Worm (Caenorhabditis elegans) whole organism, late embryonic: ENCODE measurements around the gene col-39.

Experiments
- C38D4.7 ChIP-seq: fragments of 200-800 bp; sonication (Bioruptor generic); optimal IDR thresholded peaks from 2 replicates; lab custom pipeline; 2018; ENCODE audit warnings: mild to moderate bottlenecking, missing genetic modification characterization, moderate library complexity, missing compliant biosample characterization
- F13H6.1 ChIP-seq: sonication (generic microtip); optimal IDR thresholded peaks from 2 replicates; lab custom pipeline; 2016; ENCODE audit warnings: missing genetic modification characterization, missing compliant biosample characterization
- K09A11.1 ChIP-seq: sonication (generic microtip); optimal IDR thresholded peaks from 2 replicates; lab custom pipeline; 2017; ENCODE audit warnings: antibody characterized with exemption, mild to moderate bottlenecking, missing genetic modification characterization, missing compliant biosample characterization; ENCODE audit not compliant: insufficient read depth
- Y22D7AL.16 ChIP-seq: sonication (generic microtip); optimal IDR thresholded peaks from 2 replicates; lab custom pipeline; 2016; ENCODE audit warnings: missing genetic modification characterization, missing compliant biosample characterization
- ahr-1 ChIP-seq: sonication (generic microtip); optimal IDR thresholded peaks from 2 replicates; lab custom pipeline; 2016; ENCODE audit warnings: missing genetic modification characterization, missing compliant biosample characterization
- ceh-14 ChIP-seq: sonication (generic microtip); optimal IDR thresholded peaks from 2 replicates; lab custom pipeline; 2016; ENCODE audit warnings: missing genotype, missing genetic modification characterization, missing compliant biosample characterization
- ceh-18 ChIP-seq: sonication (generic microtip); optimal IDR thresholded peaks from 2 replicates; lab custom pipeline; 2016; ENCODE audit warnings: missing genetic modification characterization, missing compliant biosample characterization
- ceh-19 ChIP-seq: fragments of 200-800 bp; sonication (Bioruptor generic); optimal IDR thresholded peaks from 2 replicates; lab custom pipeline; 2018; ENCODE audit warnings: mild to moderate bottlenecking, missing genetic modification characterization, missing compliant biosample characterization
- ceh-2 ChIP-seq: sonication (generic microtip); optimal IDR thresholded peaks from 2 replicates; lab custom pipeline; 2016; ENCODE audit warnings: missing genotype, missing genetic modification characterization, missing compliant biosample characterization
- ceh-22 ChIP-seq: sonication (generic microtip); optimal IDR thresholded peaks from 2 replicates; lab custom pipeline; 2017; ENCODE audit warnings: missing biosample characterization, missing genetic modification characterization
- ceh-24 ChIP-seq: sonication (generic microtip); optimal IDR thresholded peaks from 2 replicates; lab custom pipeline; 2016; ENCODE audit warnings: mild to moderate bottlenecking, missing genetic modification characterization, missing compliant biosample characterization
- ceh-30 ChIP-seq: fragments of 150-350 bp; optimal IDR thresholded peaks from 2 replicates; lab custom pipeline; 2014; ENCODE audit warnings: missing biosample characterization, missing genetic modification characterization
- ceh-34 ChIP-seq: sonication (generic microtip); optimal IDR thresholded peaks from 2 replicates; lab custom pipeline; 2016; ENCODE audit warnings: mild to moderate bottlenecking, missing genetic modification characterization, missing compliant biosample characterization
- ceh-48 ChIP-seq: sonication (generic microtip); optimal IDR thresholded peaks from 2 replicates; lab custom pipeline; 2016; ENCODE audit warnings: missing genetic modification characterization, inconsistent platforms, missing compliant biosample characterization
- ceh-6 ChIP-seq: fragments of 200-800 bp; sonication (Bioruptor generic); optimal IDR thresholded peaks from 2 replicates; lab custom pipeline; 2018; ENCODE audit warnings: mild to moderate bottlenecking, missing genetic modification characterization, missing compliant biosample characterization
- che-1 ChIP-seq: sonication (generic microtip); optimal IDR thresholded peaks from 2 replicates; lab custom pipeline; 2016; ENCODE audit warnings: mild to moderate bottlenecking, missing genetic modification characterization, missing compliant biosample characterization
- dmd-4 ChIP-seq: sonication (generic microtip); optimal IDR thresholded peaks from 2 replicates; lab custom pipeline; 2016; ENCODE audit warnings: borderline replicate concordance, missing genetic modification characterization, missing compliant biosample characterization
- elt-2 ChIP-seq: sonication (generic microtip); optimal IDR thresholded peaks from 2 replicates; lab custom pipeline; 2016; ENCODE audit warnings: missing genetic modification reagents, missing genetic modification characterization, missing compliant biosample characterization
- ets-4 ChIP-seq: sonication (generic microtip); optimal IDR thresholded peaks from 2 replicates; lab custom pipeline; 2016; ENCODE audit warnings: missing genetic modification characterization, missing compliant biosample characterization
- eyg-1 ChIP-seq: sonication (generic microtip); optimal IDR thresholded peaks from 2 replicates; lab custom pipeline; 2016; ENCODE audit warnings: missing genotype, missing genetic modification characterization, missing compliant biosample characterization
- fkh-10 ChIP-seq: fragments of 150-350 bp; optimal IDR thresholded peaks from 2 replicates; lab custom pipeline; 2014; ENCODE audit warnings: missing biosample characterization, missing genetic modification reagents, missing genetic modification characterization
- fkh-6 ChIP-seq: sonication (generic microtip); optimal IDR thresholded peaks from 2 replicates; lab custom pipeline; 2016; ENCODE audit warnings: missing genetic modification characterization, missing compliant biosample characterization
- hlh-15 ChIP-seq: sonication (generic microtip); optimal IDR thresholded peaks from 2 replicates; lab custom pipeline; 2016; ENCODE audit warnings: missing genetic modification characterization, missing compliant biosample characterization
- madf-2 ChIP-seq: sonication (generic microtip); optimal IDR thresholded peaks from 2 replicates; lab custom pipeline; 2017; ENCODE audit warnings: missing genetic modification characterization, missing compliant biosample characterization
- nfya-1 ChIP-seq: sonication (generic microtip); optimal IDR thresholded peaks from 2 replicates; lab custom pipeline; 2017; ENCODE audit warnings: missing genetic modification characterization, mild to moderate bottlenecking, missing compliant biosample characterization, antibody characterized with exemption, moderate library complexity
- nhr-232 ChIP-seq: sonication (generic microtip); optimal IDR thresholded peaks from 2 replicates; lab custom pipeline; 2016; ENCODE audit warnings: missing genetic modification characterization, missing compliant biosample characterization
- npax-4 ChIP-seq: sonication (generic microtip); optimal IDR thresholded peaks from 2 replicates; lab custom pipeline; 2016; ENCODE audit warnings: missing genetic modification characterization, missing compliant biosample characterization
- pag-3 ChIP-seq: sonication (generic microtip); optimal IDR thresholded peaks from 2 replicates; lab custom pipeline; 2016; ENCODE audit warnings: missing compliant biosample characterization, missing genetic modification characterization, borderline replicate concordance
- pat-9 ChIP-seq: fragments of 200-800 bp; sonication (Bioruptor generic); optimal IDR thresholded peaks from 2 replicates; lab custom pipeline; 2018; ENCODE audit warnings: mild to moderate bottlenecking, missing genetic modification characterization, moderate library complexity, missing compliant biosample characterization
- pax-1 ChIP-seq: fragments of 150-350 bp; optimal IDR thresholded peaks from 2 replicates; lab custom pipeline; 2014; ENCODE audit warnings: missing biosample characterization, missing genetic modification characterization
- pha-4 ChIP-seq: fragments of 150-350 bp; optimal IDR thresholded peaks from 2 replicates; lab custom pipeline; 2018; ENCODE audit warnings: missing biosample characterization, missing genetic modification reagents, missing genetic modification characterization
- pqm-1 ChIP-seq: sonication (generic microtip); optimal IDR thresholded peaks from 2 replicates; lab custom pipeline; 2016; ENCODE audit warnings: missing genetic modification characterization, missing compliant biosample characterization
- pros-1 ChIP-seq: fragments of 150-350 bp; optimal IDR thresholded peaks from 2 replicates; lab custom pipeline; 2014; ENCODE audit warnings: missing biosample characterization, missing genetic modification reagents, missing genetic modification characterization
- rnt-1 ChIP-seq: sonication (generic microtip); optimal IDR thresholded peaks from 2 replicates; lab custom pipeline; 2016; ENCODE audit warnings: missing genetic modification characterization, missing compliant biosample characterization
- sdc-2 ChIP-seq: sonication (generic microtip); optimal IDR thresholded peaks from 2 replicates; lab custom pipeline; 2016; ENCODE audit warnings: missing genotype, missing genetic modification characterization, missing compliant biosample characterization
- sox-2 ChIP-seq: fragments of 200-800 bp; sonication (Bioruptor generic); IDR thresholded peaks from 2 replicates; pipeline ENCODE4 v1.3.6; 2022; ENCODE audit warnings: missing genetic modification reagents, missing genetic modification characterization, missing compliant biosample characterization
- sox-4 ChIP-seq: sonication (generic microtip); optimal IDR thresholded peaks from 2 replicates; lab custom pipeline; 2017; ENCODE audit warnings: mild to moderate bottlenecking, missing genetic modification characterization, inconsistent platforms, missing compliant biosample characterization
- syd-9 ChIP-seq: sonication (generic microtip); optimal IDR thresholded peaks from 2 replicates; lab custom pipeline; 2016; ENCODE audit warnings: mild to moderate bottlenecking, missing genetic modification characterization, moderate library complexity, missing compliant biosample characterization
- tbx-2 ChIP-seq: sonication (generic microtip); optimal IDR thresholded peaks from 2 replicates; lab custom pipeline; 2016; ENCODE audit warnings: missing genetic modification characterization, missing compliant biosample characterization
- tbx-7 ChIP-seq: sonication (generic microtip); optimal IDR thresholded peaks from 2 replicates; lab custom pipeline; 2016; ENCODE audit warnings: missing genotype, missing genetic modification characterization, missing compliant biosample characterization
- ttx-3 ChIP-seq: sonication (generic microtip); optimal IDR thresholded peaks from 2 replicates; lab custom pipeline; 2016; ENCODE audit warnings: missing genetic modification reagents, missing genetic modification characterization, missing compliant biosample characterization
- unc-3 ChIP-seq, 2 experiments: fragments of 200-800 bp in 1 of 2; sonication (Bioruptor generic) in 1 of 2; sonication (generic microtip) in 1 of 2; conservative IDR thresholded peaks in 1 of 2; optimal IDR thresholded peaks in 1 of 2; 2 replicates each; pipeline versions ENCODE4 v1.3.6 to Lab custom; 2016 to 2022; ENCODE audit warnings: missing compliant biosample characterization in 2 of 2, missing genetic modification characterization in 2 of 2, missing genetic modification reagents in 1 of 2
- unc-55 ChIP-seq: sonication (generic microtip); optimal IDR thresholded peaks from 2 replicates; lab custom pipeline; 2017; ENCODE audit warnings: missing biosample characterization, missing genetic modification reagents, missing genetic modification characterization
- unc-86 ChIP-seq: sonication (generic microtip); optimal IDR thresholded peaks from 2 replicates; lab custom pipeline; 2016; ENCODE audit warnings: missing genetic modification characterization, missing compliant biosample characterization
- zip-5 ChIP-seq: sonication (generic microtip); optimal IDR thresholded peaks from 2 replicates; lab custom pipeline; 2016; ENCODE audit warnings: missing genetic modification characterization, missing compliant biosample characterization

The col-39 gene

DNA sequence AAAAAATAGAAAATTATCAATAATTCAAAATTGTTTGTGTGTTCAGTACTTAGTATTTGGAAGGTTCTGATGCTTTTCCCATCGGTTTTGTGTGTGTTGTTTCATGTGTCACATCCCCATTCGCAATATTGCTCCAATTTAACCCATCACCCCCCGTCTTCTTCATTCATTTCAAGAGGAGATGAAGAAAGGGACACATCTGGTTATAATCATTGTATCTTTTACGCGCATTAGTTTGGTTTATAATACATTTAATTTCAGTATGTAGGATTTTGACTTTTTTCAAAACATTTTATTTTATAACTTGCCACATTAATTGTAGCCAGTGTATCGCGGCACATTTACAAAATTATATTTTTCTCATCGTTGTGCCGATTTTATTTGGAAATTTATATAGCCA is 24.6 kb upstream of the col-39 start:
- no peak for TF ChIP-seq dmd-4
- no peak for TF ChIP-seq nhr-232
- TF ChIP-seq pqm-1, result no peak
- TF ChIP-seq che-1 (tag; lab: Kevin White, UChicago), result no peak
- no peak for TF ChIP-seq sdc-2
- no peak for TF ChIP-seq pag-3
- no peak for TF ChIP-seq ttx-3 (tag; lab: Kevin White, UChicago)
- TF ChIP-seq Y22D7AL.16 (tag; lab: Kevin White, UChicago), result no peak
- no peak for TF ChIP-seq ceh-6
- TF ChIP-seq K09A11.1 (tag; lab: Kevin White, UChicago), result no peak
- no peak for TF ChIP-seq ceh-48 (tag; lab: Kevin White, UChicago)
- TF ChIP-seq ceh-19 (GFP tag; lab: Kevin White, UChicago), result no peak

DNA sequence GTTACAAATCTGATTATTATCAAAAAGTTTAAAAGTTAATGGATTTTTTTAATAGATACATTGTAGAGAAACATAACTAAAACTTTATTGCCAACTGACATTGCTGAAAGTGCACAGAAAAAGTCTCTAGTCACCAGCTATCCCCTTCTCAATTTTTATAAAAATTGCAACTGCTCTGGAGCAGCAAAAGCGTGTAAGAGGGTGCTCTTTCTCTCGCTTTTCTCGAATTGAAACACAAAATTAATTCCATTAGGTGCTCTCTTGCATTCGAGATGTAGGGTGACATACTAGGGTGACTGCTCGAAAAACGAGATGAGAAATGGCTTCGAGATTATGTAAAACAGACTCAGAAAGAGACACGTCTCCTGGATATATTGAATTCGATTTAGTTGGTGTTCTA is 24.1 kb upstream of the col-39 start:
- no peak for TF ChIP-seq tbx-2 (tag; lab: Kevin White, UChicago)
- TF ChIP-seq ceh-22 (tag; lab: Kevin White, UChicago), result no peak
- no peak for TF ChIP-seq pat-9 (tag; lab: Kevin White, UChicago)
- TF ChIP-seq nfya-1, result no peak
- no peak for TF ChIP-seq F13H6.1 (tag; lab: Kevin White, UChicago)
- no peak for TF ChIP-seq ets-4 (tag; lab: Kevin White, UChicago)
- TF ChIP-seq ceh-2 (tag; lab: Kevin White, UChicago), result no peak
- TF ChIP-seq unc-55 (GFP tag; lab: Kevin White, UChicago), result no peak
- TF ChIP-seq fkh-10 (GFP tag; lab: Kevin White, UChicago), result no peak
- TF ChIP-seq pros-1 (tag; lab: Kevin White, UChicago), result no peak
- TF ChIP-seq eyg-1, result no peak
- TF ChIP-seq npax-4, result no peak
- TF ChIP-seq C38D4.7 (GFP tag; lab: Kevin White, UChicago), result no peak
- TF ChIP-seq pha-4, result no peak
- no peak for TF ChIP-seq dmd-4
- TF ChIP-seq madf-2, result no peak
- TF ChIP-seq ceh-48 (tag; lab: Kevin White, UChicago), result no peak
- TF ChIP-seq ceh-34 (tag; lab: Kevin White, UChicago), result no peak
- no peak for TF ChIP-seq pqm-1
- no peak for TF ChIP-seq syd-9 (tag; lab: Kevin White, UChicago)

ce11 chrII:10684954-10685353 is 19.8 kb upstream of the col-39 start:
- no peak for TF ChIP-seq Y22D7AL.16 (tag; lab: Kevin White, UChicago)
- no peak for TF ChIP-seq ttx-3 (tag; lab: Kevin White, UChicago)
- no peak for TF ChIP-seq pqm-1
- no peak for TF ChIP-seq ceh-30
- TF ChIP-seq pag-3, result no peak
- TF ChIP-seq sox-2 (GFP tag; lab: Robert Waterston, UW), result no peak
- TF ChIP-seq nhr-232, result no peak
- TF ChIP-seq zip-5 (tag; lab: Kevin White, UChicago), result no peak
- TF ChIP-seq unc-3 (GFP tag; conservative IDR thresholded peaks at IDR 0.05; lab: Robert Waterston, UW), result no peak
- TF ChIP-seq unc-3 (tag; optimal IDR thresholded peaks at IDR 0.05; lab: Kevin White, UChicago), result no peak
- no peak for TF ChIP-seq fkh-6 (tag; lab: Kevin White, UChicago)

DNA sequence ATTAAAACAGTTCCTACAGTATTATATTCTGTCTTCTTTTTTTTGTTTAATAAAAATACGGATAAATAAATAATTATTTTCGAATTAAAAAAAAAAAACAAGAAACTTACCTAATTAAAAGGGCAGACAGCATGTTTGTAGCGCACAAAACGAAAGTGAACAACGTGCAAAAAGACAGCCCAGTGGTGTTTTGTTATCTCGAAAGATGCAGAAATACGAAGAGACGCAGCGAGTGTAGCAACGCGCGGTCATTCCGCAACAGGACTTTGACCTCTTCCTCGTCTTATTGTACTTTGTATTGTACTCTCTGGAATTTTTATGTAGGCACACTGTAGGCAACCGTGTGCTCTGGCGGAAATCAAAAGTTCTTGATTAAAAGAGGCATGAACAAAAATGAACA is 11.1 kb upstream of the col-39 start, which contains the start of gene gbh-1:
Gene gbh-1, minus strand, starts transcription at position 149 of the 400 bp plus-strand sequence.
- TF ChIP-seq elt-2 (peak; percentile 17), zip-5 (tag; lab: Kevin White, UChicago) (no peak)
- TF ChIP-seq, all 69 proteins: peak for 1

- TF ChIP-seq unc-86 (tag; lab: Kevin White, UChicago) (no peak), pax-1 (no peak), ceh-18 (tag; lab: Kevin White, UChicago) (no peak), Y22D7AL.16 (tag; lab: Kevin White, UChicago) (no peak), ceh-22 (tag; lab: Kevin White, UChicago) (no peak), tbx-7 (tag; lab: Kevin White, UChicago) (no peak), ceh-30 (no peak), eyg-1 (no peak), F13H6.1 (tag; lab: Kevin White, UChicago) (no peak), hlh-15 (tag; lab: Kevin White, UChicago) (no peak), ceh-14 (tag; lab: Kevin White, UChicago) (no peak), ahr-1 (tag; lab: Kevin White, UChicago) (no peak), ceh-24 (tag; lab: Kevin White, UChicago) (no peak), npax-4 (no peak), unc-55 (GFP tag; lab: Kevin White, UChicago) (no peak), unc-3 (GFP tag; conservative IDR thresholded peaks at IDR 0.05; lab: Robert Waterston, UW) (no peak), unc-3 (tag; optimal IDR thresholded peaks at IDR 0.05; lab: Kevin White, UChicago) (no peak), pha-4 (no peak), rnt-1 (tag; lab: Kevin White, UChicago) (no peak), sox-4 (tag; lab: Kevin White, UChicago) (no peak)
These were observed 10.0 kb upstream of the col-39 start, which contains the start of gene lgc-57 for ce11 chrII:10694713-10695112. Gene lgc-57, plus strand, starts transcription at chrII:10695013.
